Fruit fly (Drosophila melanogaster) whole organism, prepupa: ENCODE measurements around the gene CG5644.

ENCODE experiments used
- Blimp-1 ChIP-seq: fragments of 200-800 bp; sonication (Bioruptor generic); optimal IDR thresholded peaks from 3 replicates; lab custom pipeline; 2017; ENCODE audit warnings: missing biosample characterization, missing genetic modification characterization, mild to moderate bottlenecking, moderate library complexity, missing genetic modification reagents
- CG10631 ChIP-seq: fragments of 200-800 bp; sonication (Bioruptor generic); optimal IDR thresholded peaks from 2 replicates; lab custom pipeline; 2016; ENCODE audit warnings: missing biosample characterization, missing genetic modification characterization
- CG11294 ChIP-seq: fragments of 200-800 bp; sonication (Bioruptor generic); IDR thresholded peaks from 2 replicates; pipeline ENCODE4 v1.3.6; 2022; ENCODE audit warnings: missing biosample characterization, missing genetic modification characterization
- CG11762 ChIP-seq: fragments of 200-800 bp; sonication (Bioruptor generic); optimal IDR thresholded peaks from 3 replicates; lab custom pipeline; 2016; ENCODE audit warnings: missing biosample characterization, missing genetic modification characterization; ENCODE audit not compliant: insufficient read depth
- CG15336 ChIP-seq: fragments of 200-800 bp; sonication (Bioruptor generic); IDR thresholded peaks from 2 replicates; pipeline ENCODE4 v1.3.6; 2022; ENCODE audit warnings: missing biosample characterization, missing genetic modification characterization
- CG16779 ChIP-seq: fragments of 200-800 bp; sonication (Bioruptor generic); optimal IDR thresholded peaks from 3 replicates; lab custom pipeline; 2017; ENCODE audit warnings: missing biosample characterization, mild to moderate bottlenecking, missing genetic modification characterization
- CG3032 ChIP-seq: fragments of 200-800 bp; optimal IDR thresholded peaks from 2 replicates; lab custom pipeline; 2019; ENCODE audit warnings: missing biosample characterization, mild to moderate bottlenecking, missing genetic modification characterization, moderate library complexity
- CG31627 ChIP-seq: fragments of 200-800 bp; sonication (Bioruptor generic); optimal IDR thresholded peaks from 3 replicates; lab custom pipeline; 2016; ENCODE audit warnings: missing biosample characterization, missing genetic modification characterization
- CG32006 ChIP-seq: fragments of 200-800 bp; sonication (Bioruptor generic); optimal IDR thresholded peaks from 3 replicates; lab custom pipeline; 2017; ENCODE audit warnings: missing biosample characterization, mild to moderate bottlenecking, missing genetic modification characterization
- CG3919 ChIP-seq: fragments of 200-800 bp; sonication (Bioruptor generic); optimal IDR thresholded peaks from 3 replicates; lab custom pipeline; 2016; ENCODE audit warnings: missing biosample characterization, missing genetic modification characterization
- CG6276 ChIP-seq: fragments of 200-800 bp; sonication (Bioruptor generic); optimal IDR thresholded peaks from 2 replicates; lab custom pipeline; 2017; ENCODE audit warnings: missing biosample characterization, mild to moderate bottlenecking, missing genetic modification characterization
- CG6792 ChIP-seq: fragments of 200-800 bp; sonication (Bioruptor generic); optimal IDR thresholded peaks from 3 replicates; lab custom pipeline; 2016; ENCODE audit warnings: missing biosample characterization, missing genetic modification characterization
- CG6808 ChIP-seq: fragments of 200-800 bp; sonication (Bioruptor generic); optimal IDR thresholded peaks from 3 replicates; lab custom pipeline; 2017; ENCODE audit warnings: missing biosample characterization, missing genetic modification characterization, mild to moderate bottlenecking, moderate library complexity, missing genetic modification reagents
- CG6854 ChIP-seq: fragments of 200-800 bp; sonication (Bioruptor generic); optimal IDR thresholded peaks from 2 replicates; lab custom pipeline; 2017; ENCODE audit warnings: missing biosample characterization, mild to moderate bottlenecking, missing genetic modification characterization
- CG7368 ChIP-seq: fragments of 200-800 bp; sonication (Bioruptor generic); optimal IDR thresholded peaks from 3 replicates; lab custom pipeline; 2016; ENCODE audit warnings: missing biosample characterization, missing genetic modification characterization
- CG8119 ChIP-seq: fragments of 200-800 bp; sonication (Bioruptor generic); IDR thresholded peaks from 3 replicates; pipeline ENCODE4 v1.3.6; 2022; ENCODE audit warnings: missing biosample characterization, missing genetic modification characterization
- CG8319 ChIP-seq: fragments of 200-800 bp; sonication (Bioruptor generic); optimal IDR thresholded peaks from 3 replicates; lab custom pipeline; 2016; ENCODE audit warnings: missing biosample characterization, missing genetic modification characterization
- CG8632 ChIP-seq: fragments of 200-800 bp; sonication (Bioruptor generic); optimal IDR thresholded peaks from 3 replicates; lab custom pipeline; 2016; ENCODE audit warnings: missing biosample characterization, missing genetic modification characterization
- CG9139 ChIP-seq: fragments of 200-800 bp; sonication (Bioruptor generic); optimal IDR thresholded peaks from 3 replicates; lab custom pipeline; 2017; ENCODE audit warnings: missing biosample characterization, mild to moderate bottlenecking, missing genetic modification characterization
- Eip75B ChIP-seq: fragments of 200-800 bp; sonication (Bioruptor generic); optimal IDR thresholded peaks from 3 replicates; lab custom pipeline; 2016; ENCODE audit warnings: missing biosample characterization, missing genetic modification characterization
- Ets96B ChIP-seq: fragments of 200-800 bp; optimal IDR thresholded peaks from 2 replicates; lab custom pipeline; 2019; ENCODE audit warnings: missing biosample characterization, mild to moderate bottlenecking, missing genetic modification characterization, moderate library complexity
- Hr38 ChIP-seq: sonication (Bioruptor generic); optimal IDR thresholded peaks from 2 replicates; lab custom pipeline; 2016; ENCODE audit warnings: missing biosample characterization, missing genetic modification characterization
- Hr39 ChIP-seq: fragments of 200-800 bp; sonication (Bioruptor generic); optimal IDR thresholded peaks from 2 replicates; lab custom pipeline; 2016; ENCODE audit warnings: missing biosample characterization, missing genetic modification characterization
- OdsH ChIP-seq: fragments of 200-800 bp; sonication (Bioruptor generic); optimal IDR thresholded peaks from 3 replicates; lab custom pipeline; 2016; ENCODE audit warnings: missing biosample characterization, missing genetic modification characterization
- Smox ChIP-seq: fragments of 200-800 bp; sonication (Bioruptor generic); optimal IDR thresholded peaks from 3 replicates; lab custom pipeline; 2016; ENCODE audit warnings: missing biosample characterization, missing genetic modification characterization
- Sox102F ChIP-seq: fragments of 200-800 bp; sonication (Bioruptor generic); optimal IDR thresholded peaks from 2 replicates; lab custom pipeline; 2016; ENCODE audit warnings: missing biosample characterization, mild to moderate bottlenecking, missing genetic modification characterization
- achi ChIP-seq: fragments of 200-800 bp; sonication (Bioruptor generic); optimal IDR thresholded peaks from 3 replicates; lab custom pipeline; 2016; ENCODE audit warnings: missing biosample characterization, missing genetic modification characterization
- dac ChIP-seq: fragments of 200-800 bp; sonication (Bioruptor generic); optimal IDR thresholded peaks from 2 replicates; lab custom pipeline; 2017; ENCODE audit warnings: missing biosample characterization, mild to moderate bottlenecking, missing genetic modification characterization
- eg ChIP-seq: fragments of 200-800 bp; sonication (Bioruptor generic); IDR thresholded peaks from 3 replicates; pipeline ENCODE4 v1.3.6; 2022; ENCODE audit warnings: missing biosample characterization, missing genetic modification characterization
- fd85E ChIP-seq: fragments of 200-800 bp; sonication (Bioruptor generic); optimal IDR thresholded peaks from 3 replicates; lab custom pipeline; 2016; ENCODE audit warnings: missing biosample characterization, missing genetic modification characterization
- fkh ChIP-seq: fragments of 200-800 bp; sonication (Bioruptor generic); optimal IDR thresholded peaks from 3 replicates; lab custom pipeline; 2017; ENCODE audit warnings: missing biosample characterization, mild to moderate bottlenecking, missing genetic modification characterization, moderate library complexity
- salr ChIP-seq, 2 experiments: fragments of 200-800 bp; sonication (Bioruptor generic); optimal IDR thresholded peaks; 3 replicates each; lab custom pipeline; 2016 to 2018; ENCODE audit warnings: missing biosample characterization in 2 of 2, missing genetic modification characterization in 2 of 2, mild to moderate bottlenecking in 1 of 2
- ss ChIP-seq, 2 experiments: fragments of 200-800 bp; sonication (Bioruptor generic); optimal IDR thresholded peaks; 2 replicates in 1 of 2; 3 replicates in 1 of 2; lab custom pipeline; 2017 to 2018; ENCODE audit warnings: mild to moderate bottlenecking in 2 of 2, missing biosample characterization in 2 of 2, missing genetic modification characterization in 2 of 2, moderate library complexity in 1 of 2
- svp ChIP-seq: fragments of 200-800 bp; sonication (Bioruptor generic); peaks from one replicate; lab custom pipeline; 2016; ENCODE audit warnings: missing biosample characterization, missing genetic modification characterization
- topi ChIP-seq: fragments of 200-800 bp; sonication (Bioruptor generic); optimal IDR thresholded peaks from 3 replicates; lab custom pipeline; 2016; ENCODE audit warnings: missing biosample characterization, missing genetic modification characterization

The CG5644 gene

DNA sequence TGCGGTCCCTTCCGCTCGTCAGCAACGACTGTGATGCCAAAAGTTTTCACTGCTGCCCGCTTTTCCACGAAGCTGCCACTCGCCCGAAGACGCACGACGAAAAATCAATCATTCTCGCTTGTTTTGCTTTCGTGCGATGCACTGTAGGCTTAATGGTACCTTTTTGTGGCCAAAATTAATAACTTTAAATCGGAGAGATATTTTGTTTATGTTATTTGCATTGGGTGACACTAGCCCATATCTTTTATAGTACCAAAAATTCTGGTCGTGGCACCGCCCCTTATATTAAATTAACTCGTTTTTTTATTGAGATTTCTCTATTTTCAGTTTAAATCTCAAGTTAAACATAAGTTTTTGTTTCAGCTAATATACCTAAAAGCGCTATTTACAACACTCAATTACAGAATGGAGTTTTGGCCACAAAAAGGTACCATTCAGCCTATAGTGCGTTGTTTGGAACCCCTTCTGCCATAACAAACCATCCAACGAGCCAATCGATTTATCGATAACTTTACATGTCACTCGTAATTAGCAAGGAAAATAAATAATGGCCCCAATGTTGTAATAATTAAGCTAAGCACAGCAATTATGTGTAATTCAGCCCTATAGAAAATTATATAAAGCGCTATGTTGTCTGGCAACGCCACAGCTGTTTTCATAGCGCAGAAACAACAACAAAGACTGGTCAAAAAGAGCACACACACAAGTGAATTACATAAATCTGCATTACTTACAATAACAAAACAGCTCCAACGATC, 26.3 kb downstream of the CG5644 start (continued):
- no peak for TF ChIP-seq Blimp-1 (GFP tag; lab: Kevin White, UChicago)
- TF ChIP-seq CG16779 (tag; lab: Kevin White, UChicago), result peak; percentile 80
- TF ChIP-seq dac, result peak; percentile 68
- peak; percentile 31 for TF ChIP-seq OdsH (GFP tag; lab: Kevin White, UChicago)
- peak; percentile 46 for TF ChIP-seq achi
- peak; percentile 71 for TF ChIP-seq CG3032
- peak; percentile 29 for TF ChIP-seq Hr39
- no peak for TF ChIP-seq fd85E
- peak; percentile 55 for TF ChIP-seq CG6792 (GFP tag; lab: Kevin White, UChicago)
- peak; percentile 47 for TF ChIP-seq CG8632 (GFP tag; lab: Kevin White, UChicago)

dm6 chr3L:8952549-8953198, 27.0 kb downstream of the CG5644 start:
- no peak for TF ChIP-seq Hr39
- TF ChIP-seq OdsH (GFP tag; lab: Kevin White, UChicago), result no peak
- TF ChIP-seq CG8119 (GFP tag; lab: Robert Waterston, UW), result no peak
- no peak for TF ChIP-seq fd85E
- no peak for TF ChIP-seq CG10631
- TF ChIP-seq CG15336, result no peak
- TF ChIP-seq CG6808, result no peak
- TF ChIP-seq CG3919 (GFP tag; lab: Kevin White, UChicago), result no peak
- no peak for TF ChIP-seq salr (GFP tag; optimal IDR thresholded peaks at IDR 0.05; lab: Kevin White, UChicago)
- TF ChIP-seq Sox102F (GFP tag; lab: Kevin White, UChicago), result no peak
- no peak for TF ChIP-seq Eip75B (GFP tag; lab: Kevin White, UChicago)
- no peak for TF ChIP-seq eg (GFP tag; lab: Robert Waterston, UW)
- no peak for TF ChIP-seq svp (GFP tag; lab: Kevin White, UChicago)
- TF ChIP-seq CG9139 (GFP tag; lab: Kevin White, UChicago), result no peak
- TF ChIP-seq CG7368 (GFP tag; lab: Kevin White, UChicago), result no peak
- TF ChIP-seq topi (GFP tag; lab: Kevin White, UChicago), result no peak
- TF ChIP-seq, all 60 proteins: peak for 0

DNA sequence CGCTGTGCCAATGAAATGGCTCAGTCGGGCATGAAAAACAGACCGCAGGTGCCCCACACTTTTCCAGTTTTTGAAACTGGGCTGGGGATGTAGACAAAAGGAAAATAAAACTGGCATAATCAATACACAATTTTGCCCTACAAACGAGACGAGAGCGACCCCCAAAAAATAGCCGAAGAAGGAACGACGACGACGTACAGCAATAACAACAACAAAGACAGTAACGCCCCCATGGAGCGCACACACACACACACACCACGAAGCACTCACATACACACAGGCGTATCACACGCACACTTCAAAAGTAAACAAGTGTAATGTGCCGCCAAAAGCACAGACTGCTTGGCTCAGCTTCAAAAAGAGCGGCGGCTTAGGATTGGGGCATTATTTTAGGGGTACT, 28.2 kb downstream of the CG5644 start:
- no peak for TF ChIP-seq CG6276
- peak; percentile 50 for TF ChIP-seq fkh (GFP tag; lab: Kevin White, UChicago)
- TF ChIP-seq CG11294, result no peak
- no peak for TF ChIP-seq CG11762 (GFP tag; lab: Kevin White, UChicago)

DNA sequence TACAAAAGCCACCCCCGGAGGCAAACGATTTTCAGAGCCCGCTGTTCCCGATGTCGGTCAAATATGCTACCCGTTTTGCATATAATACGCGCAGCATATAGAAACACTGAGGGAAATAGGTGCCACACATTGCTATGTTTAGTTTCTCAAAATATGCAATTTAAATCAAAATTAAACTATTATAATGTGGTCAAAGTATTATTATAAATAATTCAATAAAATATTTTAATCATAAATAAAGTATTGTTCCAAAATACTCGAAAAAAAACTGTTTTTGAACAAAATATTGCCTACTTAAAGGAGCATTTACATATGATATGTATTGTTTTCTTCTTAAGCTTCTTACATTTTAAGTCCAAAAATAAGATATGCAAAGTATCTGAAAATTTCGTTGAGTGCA, 28.7 kb downstream of the CG5644 start:
- no peak for TF ChIP-seq Hr38 (GFP tag; lab: Kevin White, UChicago)
- TF ChIP-seq salr (GFP tag; optimal IDR thresholded peaks at IDR 0.05; lab: Kevin White, UChicago), result no peak
- TF ChIP-seq eg (GFP tag; lab: Robert Waterston, UW), result 0 out of 3 replicates have a peak, but pooled peaks have one; percentile 17
- TF ChIP-seq ss (GFP tag; optimal IDR thresholded peaks at IDR 0.05; lab: Kevin White, UChicago), result no peak
- no peak for TF ChIP-seq CG31627 (GFP tag; lab: Kevin White, UChicago)
- TF ChIP-seq CG32006, result peak; percentile 18
- no peak for TF ChIP-seq CG16779 (tag; lab: Kevin White, UChicago)
- peak; percentile 3 for TF ChIP-seq CG6276
- no peak for TF ChIP-seq CG6854
- TF ChIP-seq Smox, result no peak
- TF ChIP-seq Blimp-1 (GFP tag; lab: Kevin White, UChicago), result no peak
- TF ChIP-seq topi (GFP tag; lab: Kevin White, UChicago), result no peak
- TF ChIP-seq OdsH (GFP tag; lab: Kevin White, UChicago), result no peak
- TF ChIP-seq dac, result no peak
- no peak for TF ChIP-seq CG8319 (GFP tag; lab: Kevin White, UChicago)
- TF ChIP-seq CG8632 (GFP tag; lab: Kevin White, UChicago), result no peak
- TF ChIP-seq Ets96B (tag; lab: Kevin White, UChicago), result no peak
- peak; percentile 41 for TF ChIP-seq CG15336
- TF ChIP-seq fkh (GFP tag; lab: Kevin White, UChicago), result no peak
- TF ChIP-seq CG11762 (GFP tag; lab: Kevin White, UChicago), result no peak
